Worm (Caenorhabditis elegans) whole organism, late embryonic: ENCODE data around the gene inx-7.
A peak's percentile ranks its signal among the peaks of the same experiment; 100 is the strongest.

Experiments used
- C08G9.2 ChIP-seq: sonication (generic microtip); optimal IDR thresholded peaks from 2 replicates; lab custom pipeline; 2016; ENCODE audit warnings: mild to moderate bottlenecking, missing genetic modification characterization, moderate library complexity, missing compliant biosample characterization
- C38D4.7 ChIP-seq: fragments of 200-800 bp; sonication (Bioruptor generic); optimal IDR thresholded peaks from 2 replicates; lab custom pipeline; 2018; ENCODE audit warnings: mild to moderate bottlenecking, missing genetic modification characterization, moderate library complexity, missing compliant biosample characterization
- F13H6.1 ChIP-seq: sonication (generic microtip); optimal IDR thresholded peaks from 2 replicates; lab custom pipeline; 2016; ENCODE audit warnings: missing genetic modification characterization, missing compliant biosample characterization
- K02D7.2 ChIP-seq: sonication (generic microtip); optimal IDR thresholded peaks from 2 replicates; lab custom pipeline; 2017; ENCODE audit warnings: mild to moderate bottlenecking, missing genetic modification characterization, missing compliant biosample characterization
- K09A11.1 ChIP-seq: sonication (generic microtip); optimal IDR thresholded peaks from 2 replicates; lab custom pipeline; 2017; ENCODE audit warnings: antibody characterized with exemption, mild to moderate bottlenecking, missing genetic modification characterization, missing compliant biosample characterization; ENCODE audit not compliant: insufficient read depth
- T23F11.4 ChIP-seq: fragments of 200-800 bp; sonication (Bioruptor generic); optimal IDR thresholded peaks from 2 replicates; lab custom pipeline; 2018; ENCODE audit warnings: mild to moderate bottlenecking, missing genetic modification characterization, missing compliant biosample characterization
- Y22D7AL.16 ChIP-seq: sonication (generic microtip); optimal IDR thresholded peaks from 2 replicates; lab custom pipeline; 2016; ENCODE audit warnings: missing genetic modification characterization, missing compliant biosample characterization
- ama-1 ChIP-seq: fragments of 150-350 bp; optimal IDR thresholded peaks from 2 replicates; lab custom pipeline; 2014
- ceh-18 ChIP-seq: sonication (generic microtip); optimal IDR thresholded peaks from 2 replicates; lab custom pipeline; 2016; ENCODE audit warnings: missing genetic modification characterization, missing compliant biosample characterization
- ceh-19 ChIP-seq: fragments of 200-800 bp; sonication (Bioruptor generic); optimal IDR thresholded peaks from 2 replicates; lab custom pipeline; 2018; ENCODE audit warnings: mild to moderate bottlenecking, missing genetic modification characterization, missing compliant biosample characterization
- ceh-22 ChIP-seq: sonication (generic microtip); optimal IDR thresholded peaks from 2 replicates; lab custom pipeline; 2017; ENCODE audit warnings: missing biosample characterization, missing genetic modification characterization
- ceh-24 ChIP-seq: sonication (generic microtip); optimal IDR thresholded peaks from 2 replicates; lab custom pipeline; 2016; ENCODE audit warnings: mild to moderate bottlenecking, missing genetic modification characterization, missing compliant biosample characterization
- ceh-30 ChIP-seq: fragments of 150-350 bp; optimal IDR thresholded peaks from 2 replicates; lab custom pipeline; 2014; ENCODE audit warnings: missing biosample characterization, missing genetic modification characterization
- ceh-31 ChIP-seq: sonication (generic microtip); optimal IDR thresholded peaks from 2 replicates; lab custom pipeline; 2016; ENCODE audit warnings: missing genetic modification characterization, missing compliant biosample characterization
- ceh-34 ChIP-seq: sonication (generic microtip); optimal IDR thresholded peaks from 2 replicates; lab custom pipeline; 2016; ENCODE audit warnings: mild to moderate bottlenecking, missing genetic modification characterization, missing compliant biosample characterization
- ceh-45 ChIP-seq: fragments of 200-800 bp; sonication (Bioruptor generic); IDR thresholded peaks from 2 replicates; pipeline ENCODE4 v1.3.6; 2022; ENCODE audit warnings: missing genetic modification reagents, missing genetic modification characterization, missing compliant biosample characterization
- ceh-48 ChIP-seq: sonication (generic microtip); optimal IDR thresholded peaks from 2 replicates; lab custom pipeline; 2016; ENCODE audit warnings: missing genetic modification characterization, inconsistent platforms, missing compliant biosample characterization
- ceh-6 ChIP-seq: fragments of 200-800 bp; sonication (Bioruptor generic); optimal IDR thresholded peaks from 2 replicates; lab custom pipeline; 2018; ENCODE audit warnings: mild to moderate bottlenecking, missing genetic modification characterization, missing compliant biosample characterization
- ceh-9 ChIP-seq: sonication (generic microtip); optimal IDR thresholded peaks from 2 replicates; lab custom pipeline; 2016; ENCODE audit warnings: mild to moderate bottlenecking, missing genetic modification characterization, inconsistent platforms, missing compliant biosample characterization
- dmd-4 ChIP-seq: sonication (generic microtip); optimal IDR thresholded peaks from 2 replicates; lab custom pipeline; 2016; ENCODE audit warnings: borderline replicate concordance, missing genetic modification characterization, missing compliant biosample characterization
- dve-1 ChIP-seq: sonication (generic microtip); optimal IDR thresholded peaks from 2 replicates; lab custom pipeline; 2017; ENCODE audit warnings: antibody characterized with exemption, mild to moderate bottlenecking, missing genetic modification characterization, missing compliant biosample characterization
- elt-2 ChIP-seq: sonication (generic microtip); optimal IDR thresholded peaks from 2 replicates; lab custom pipeline; 2016; ENCODE audit warnings: missing genetic modification reagents, missing genetic modification characterization, missing compliant biosample characterization
- ets-4 ChIP-seq: sonication (generic microtip); optimal IDR thresholded peaks from 2 replicates; lab custom pipeline; 2016; ENCODE audit warnings: missing genetic modification characterization, missing compliant biosample characterization
- eyg-1 ChIP-seq: sonication (generic microtip); optimal IDR thresholded peaks from 2 replicates; lab custom pipeline; 2016; ENCODE audit warnings: missing genotype, missing genetic modification characterization, missing compliant biosample characterization
- fkh-10 ChIP-seq: fragments of 150-350 bp; optimal IDR thresholded peaks from 2 replicates; lab custom pipeline; 2014; ENCODE audit warnings: missing biosample characterization, missing genetic modification reagents, missing genetic modification characterization
- fkh-6 ChIP-seq: sonication (generic microtip); optimal IDR thresholded peaks from 2 replicates; lab custom pipeline; 2016; ENCODE audit warnings: missing genetic modification characterization, missing compliant biosample characterization
- hlh-13 ChIP-seq: fragments of 200-800 bp; sonication (Bioruptor generic); optimal IDR thresholded peaks from 2 replicates; lab custom pipeline; 2018; ENCODE audit warnings: mild to moderate bottlenecking, missing genetic modification characterization, missing compliant biosample characterization
- hlh-30 ChIP-seq: sonication (generic microtip); optimal IDR thresholded peaks from 2 replicates; lab custom pipeline; 2017; ENCODE audit warnings: antibody characterized with exemption, missing genetic modification characterization, missing compliant biosample characterization; ENCODE audit not compliant: insufficient read depth
- hlh-8 ChIP-seq: sonication (generic microtip); optimal IDR thresholded peaks from 2 replicates; lab custom pipeline; 2016; ENCODE audit warnings: missing genotype, missing genetic modification characterization, missing compliant biosample characterization
- lim-6 ChIP-seq: sonication (generic microtip); optimal IDR thresholded peaks from 2 replicates; lab custom pipeline; 2016; ENCODE audit warnings: missing genetic modification characterization, missing compliant biosample characterization
- lin-11 ChIP-seq: fragments of 200-800 bp; sonication (Bioruptor generic); optimal IDR thresholded peaks from 2 replicates; lab custom pipeline; 2018; ENCODE audit warnings: mild to moderate bottlenecking, missing genetic modification characterization, missing compliant biosample characterization
- madf-2 ChIP-seq: sonication (generic microtip); optimal IDR thresholded peaks from 2 replicates; lab custom pipeline; 2017; ENCODE audit warnings: missing genetic modification characterization, missing compliant biosample characterization
- npax-4 ChIP-seq: sonication (generic microtip); optimal IDR thresholded peaks from 2 replicates; lab custom pipeline; 2016; ENCODE audit warnings: missing genetic modification characterization, missing compliant biosample characterization
- pag-3 ChIP-seq: sonication (generic microtip); optimal IDR thresholded peaks from 2 replicates; lab custom pipeline; 2016; ENCODE audit warnings: missing compliant biosample characterization, missing genetic modification characterization, borderline replicate concordance
- pat-9 ChIP-seq: fragments of 200-800 bp; sonication (Bioruptor generic); optimal IDR thresholded peaks from 2 replicates; lab custom pipeline; 2018; ENCODE audit warnings: mild to moderate bottlenecking, missing genetic modification characterization, moderate library complexity, missing compliant biosample characterization
- pax-1 ChIP-seq: fragments of 150-350 bp; optimal IDR thresholded peaks from 2 replicates; lab custom pipeline; 2014; ENCODE audit warnings: missing biosample characterization, missing genetic modification characterization
- pha-4 ChIP-seq: fragments of 150-350 bp; optimal IDR thresholded peaks from 2 replicates; lab custom pipeline; 2018; ENCODE audit warnings: missing biosample characterization, missing genetic modification reagents, missing genetic modification characterization
- ref-2 ChIP-seq: sonication (generic microtip); optimal IDR thresholded peaks from 2 replicates; lab custom pipeline; 2016; ENCODE audit warnings: missing genetic modification characterization, missing compliant biosample characterization
- rnt-1 ChIP-seq: sonication (generic microtip); optimal IDR thresholded peaks from 2 replicates; lab custom pipeline; 2016; ENCODE audit warnings: missing genetic modification characterization, missing compliant biosample characterization
- sdc-2 ChIP-seq: sonication (generic microtip); optimal IDR thresholded peaks from 2 replicates; lab custom pipeline; 2016; ENCODE audit warnings: missing genotype, missing genetic modification characterization, missing compliant biosample characterization
- sox-2 ChIP-seq: fragments of 200-800 bp; sonication (Bioruptor generic); IDR thresholded peaks from 2 replicates; pipeline ENCODE4 v1.3.6; 2022; ENCODE audit warnings: missing genetic modification reagents, missing genetic modification characterization, missing compliant biosample characterization
- syd-9 ChIP-seq: sonication (generic microtip); optimal IDR thresholded peaks from 2 replicates; lab custom pipeline; 2016; ENCODE audit warnings: mild to moderate bottlenecking, missing genetic modification characterization, moderate library complexity, missing compliant biosample characterization
- tbx-2 ChIP-seq: sonication (generic microtip); optimal IDR thresholded peaks from 2 replicates; lab custom pipeline; 2016; ENCODE audit warnings: missing genetic modification characterization, missing compliant biosample characterization
- ttx-3 ChIP-seq: sonication (generic microtip); optimal IDR thresholded peaks from 2 replicates; lab custom pipeline; 2016; ENCODE audit warnings: missing genetic modification reagents, missing genetic modification characterization, missing compliant biosample characterization
- unc-3 ChIP-seq, 2 experiments: fragments of 200-800 bp in 1 of 2; sonication (Bioruptor generic) in 1 of 2; sonication (generic microtip) in 1 of 2; conservative IDR thresholded peaks in 1 of 2; optimal IDR thresholded peaks in 1 of 2; 2 replicates each; pipeline versions ENCODE4 v1.3.6 to Lab custom; 2016 to 2022; ENCODE audit warnings: missing compliant biosample characterization in 2 of 2, missing genetic modification characterization in 2 of 2, missing genetic modification reagents in 1 of 2
- unc-42 ChIP-seq: sonication (generic microtip); optimal IDR thresholded peaks from 2 replicates; lab custom pipeline; 2016; ENCODE audit warnings: missing genotype, missing genetic modification characterization, missing compliant biosample characterization
- unc-55 ChIP-seq: sonication (generic microtip); optimal IDR thresholded peaks from 2 replicates; lab custom pipeline; 2017; ENCODE audit warnings: missing biosample characterization, missing genetic modification reagents, missing genetic modification characterization
- zip-5 ChIP-seq: sonication (generic microtip); optimal IDR thresholded peaks from 2 replicates; lab custom pipeline; 2016; ENCODE audit warnings: missing genetic modification characterization, missing compliant biosample characterization
- ztf-16 ChIP-seq: sonication (generic microtip); optimal IDR thresholded peaks from 2 replicates; lab custom pipeline; 2017; ENCODE audit warnings: missing genetic modification characterization, missing compliant biosample characterization

Gene inx-7

DNA sequence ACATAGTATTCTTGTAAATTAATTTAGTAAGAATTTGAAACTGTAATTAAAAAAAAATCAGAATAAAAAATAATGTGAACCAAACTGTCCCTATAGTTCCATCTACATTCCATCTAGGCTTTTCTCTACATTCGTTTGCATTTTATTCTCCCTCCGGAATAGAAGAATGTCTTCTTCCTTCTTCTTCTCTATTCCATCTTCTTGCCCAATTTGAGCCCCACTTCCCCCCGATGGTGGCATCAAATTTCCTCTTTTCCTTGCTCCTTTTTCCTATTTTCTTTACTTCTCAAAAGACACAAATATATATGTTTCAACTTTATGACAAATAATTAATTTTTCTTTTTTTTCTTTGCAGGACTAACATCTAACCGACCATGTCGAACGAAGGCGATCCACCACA lies 28.8 kb upstream of the inx-7 start, which contains the start of gene unc-44:
TSS of gene unc-44 (plus strand) at position 356 of the 400 bp plus-strand sequence.
- TF ChIP-seq dmd-4: no peak
- TF ChIP-seq ama-1 (lab: Kevin White, UChicago): no peak
- no peak for TF ChIP-seq unc-55
- TF ChIP-seq zip-5 (tag; lab: Kevin White, UChicago): no peak
- TF ChIP-seq lin-11 (tag; lab: Kevin White, UChicago): no peak
- TF ChIP-seq unc-42 (tag; lab: Kevin White, UChicago): peak; percentile 31
- no peak for TF ChIP-seq elt-2 (tag; lab: Kevin White, UChicago)
- TF ChIP-seq dve-1: no peak
- TF ChIP-seq ceh-34 (tag; lab: Kevin White, UChicago): peak; percentile 60

DNA sequence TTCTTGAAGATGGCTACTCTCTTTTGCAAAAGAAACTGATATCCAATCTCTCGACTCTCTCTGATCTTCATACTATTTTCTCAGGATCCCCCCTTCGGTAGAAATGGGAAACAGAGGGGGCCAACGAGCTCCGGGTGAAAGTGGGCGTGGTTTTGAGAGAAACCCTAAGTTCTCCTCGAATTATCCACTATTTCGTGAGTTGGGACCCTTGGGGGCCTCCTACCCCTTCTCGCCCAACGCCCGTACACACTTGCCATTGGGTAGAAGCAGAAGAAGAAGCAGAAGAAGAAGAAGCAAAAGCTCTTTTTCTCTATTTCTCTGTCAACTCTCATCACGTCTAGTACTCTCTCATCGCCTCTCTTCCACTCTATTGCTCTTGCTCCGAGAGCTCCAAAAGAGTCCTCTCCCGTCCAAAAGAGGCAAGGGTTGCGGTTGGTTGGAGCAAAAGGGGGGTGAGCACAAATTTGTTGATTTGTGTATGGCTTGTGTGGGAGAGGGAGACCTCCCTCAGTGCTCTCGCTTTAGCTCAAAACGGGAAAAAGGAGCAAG lies 27.6 kb upstream of the inx-7 start:
- TF ChIP-seq ceh-31 (tag; lab: Kevin White, UChicago) (peak; percentile 74), unc-55 (peak; percentile 30), Y22D7AL.16 (tag; lab: Kevin White, UChicago) (no peak), ttx-3 (tag; lab: Kevin White, UChicago) (peak; percentile 18), lin-11 (tag; lab: Kevin White, UChicago) (no peak), T23F11.4 (GFP tag; lab: Kevin White, UChicago) (peak; percentile 49), ceh-24 (tag; lab: Kevin White, UChicago) (peak; percentile 11), rnt-1 (tag; lab: Kevin White, UChicago) (peak; percentile 51), hlh-13 (GFP tag; lab: Kevin White, UChicago) (no peak), zip-5 (tag; lab: Kevin White, UChicago) (no peak), F13H6.1 (tag; lab: Kevin White, UChicago) (peak; percentile 28), eyg-1 (tag; lab: Kevin White, UChicago) (no peak), ceh-48 (tag; lab: Kevin White, UChicago) (peak; percentile 12), unc-42 (tag; lab: Kevin White, UChicago) (peak; percentile 74), ztf-16 (tag; lab: Kevin White, UChicago) (no peak), K02D7.2 (tag; lab: Kevin White, UChicago) (no peak), npax-4 (tag; lab: Kevin White, UChicago) (no peak), sox-2 (GFP tag; lab: Robert Waterston, UW) (no peak), ceh-30 (no peak), hlh-30 (tag; lab: Kevin White, UChicago) (no peak), C08G9.2 (tag; lab: Kevin White, UChicago) (peak; percentile 36), sdc-2 (tag; lab: Kevin White, UChicago) (no peak), ceh-34 (tag; lab: Kevin White, UChicago) (peak; percentile 60), fkh-6 (tag; lab: Kevin White, UChicago) (no peak), pax-1 (no peak), ama-1 (lab: Kevin White, UChicago) (no peak), pha-4 (tag; lab: Kevin White, UChicago) (no peak), lim-6 (no peak), ceh-22 (tag; lab: Kevin White, UChicago) (no peak), pat-9 (tag; lab: Kevin White, UChicago) (peak; percentile 3), tbx-2 (tag; lab: Kevin White, UChicago) (peak; percentile 70), fkh-10 (no peak), K09A11.1 (peak; percentile 7), ceh-18 (peak; percentile 80), C38D4.7 (GFP tag; lab: Kevin White, UChicago) (no peak), ets-4 (tag; lab: Kevin White, UChicago) (no peak), ceh-6 (GFP tag; lab: Kevin White, UChicago) (peak; percentile 2), ceh-9 (tag; lab: Kevin White, UChicago) (no peak), unc-3 (GFP tag; conservative IDR thresholded peaks at IDR 0.05; lab: Robert Waterston, UW) (no peak), unc-3 (tag; optimal IDR thresholded peaks at IDR 0.05; lab: Kevin White, UChicago) (peak; percentile 36), syd-9 (tag; lab: Kevin White, UChicago) (peak; percentile 46), hlh-8 (no peak), ref-2 (tag; lab: Kevin White, UChicago) (no peak), ceh-19 (GFP tag; lab: Kevin White, UChicago) (no peak), ceh-45 (no peak), pag-3 (tag; lab: Kevin White, UChicago) (no peak), madf-2 (no peak), elt-2 (tag; lab: Kevin White, UChicago) (no peak)
